Worm (Caenorhabditis elegans): ENCODE data around the gene spl-2.

spl-2 gene

DNA sequence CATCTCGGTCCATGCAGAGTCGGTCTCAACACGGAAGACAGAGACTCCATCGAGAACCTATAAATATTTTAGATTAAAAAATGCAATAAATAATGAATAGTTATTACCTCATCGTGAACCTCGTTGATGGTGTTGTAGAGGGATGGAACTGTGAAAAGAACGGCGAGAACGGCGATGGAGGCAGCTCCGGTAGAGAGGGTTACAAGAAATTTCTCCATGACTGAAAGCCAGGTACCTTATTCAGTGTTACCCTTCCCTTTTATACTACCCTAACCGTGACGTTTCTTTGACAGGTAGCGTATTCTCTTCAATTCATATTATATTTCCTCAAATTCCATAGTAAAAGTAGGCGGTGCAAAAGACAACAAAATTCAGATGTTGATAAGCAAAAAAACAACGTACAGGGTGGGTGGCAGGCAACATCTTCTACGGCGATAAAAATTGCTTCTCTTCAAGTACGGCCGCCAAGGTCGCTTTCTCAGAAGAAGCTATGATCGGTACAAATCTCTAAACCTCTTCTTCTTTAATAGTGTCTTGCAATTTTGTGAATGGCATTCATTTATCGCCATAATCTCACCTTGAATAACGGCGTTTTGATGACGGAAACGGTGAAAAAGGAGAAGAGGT is 18.5 kb upstream of the spl-2 start, which contains the start of gene col-10:
Gene col-10 (minus strand): TSS at position 235 of the 627 bp plus-strand sequence.
- TF ChIP-seq C04F5.9 (tag; optimal IDR thresholded peaks at IDR 0.05) (no peak), lin-39 (tag; optimal IDR thresholded peaks at IDR 0.05) (no peak), irx-1 (tag; optimal IDR thresholded peaks at IDR 0.05) (no peak), lin-14 (GFP tag; optimal IDR thresholded peaks at IDR 0.05) (peak; percentile 91), ztf-4 (tag; optimal IDR thresholded peaks at IDR 0.05) (peak; percentile 29), xbp-1 (tag; optimal IDR thresholded peaks at IDR 0.05) (peak; percentile 23), fkh-10 (GFP tag; optimal IDR thresholded peaks at IDR 0.05) (no peak), nhr-71 (tag; optimal IDR thresholded peaks at IDR 0.05) (peak; percentile 71), Y116A8C.19 (tag; optimal IDR thresholded peaks at IDR 0.05; ENCODE audit: borderline replicate concordance) (no peak), C34B4.2 (tag; optimal IDR thresholded peaks at IDR 0.05) (no peak), nhr-12 (tag; optimal IDR thresholded peaks at IDR 0.05) (no peak), nhr-19 (GFP tag; conservative IDR thresholded peaks at IDR 0.05) (peak; percentile 31; the same call in 1 of the 2 replicates), hlh-17 (GFP tag; optimal IDR thresholded peaks at IDR 0.05; ENCODE audit: borderline replicate concordance) (no peak), unc-62 (GFP tag; optimal IDR thresholded peaks at IDR 0.05) (no peak), nhr-84 (tag; optimal IDR thresholded peaks at IDR 0.05) (no peak), tbx-2 (tag; optimal IDR thresholded peaks at IDR 0.05) (no peak), ceh-63 (GFP tag; optimal IDR thresholded peaks at IDR 0.05) (no peak), snpc-4 (tag; optimal IDR thresholded peaks at IDR 0.05) (no peak), lin-15B (tag; optimal IDR thresholded peaks at IDR 0.05) (no peak), blmp-1 (tag; optimal IDR thresholded peaks at IDR 0.05) (peak; percentile 64), unc-86 (tag; optimal IDR thresholded peaks at IDR 0.05) (no peak), nhr-20 (tag; optimal IDR thresholded peaks at IDR 0.05) (peak; percentile 78), ceh-88 (GFP tag; IDR thresholded peaks at IDR 0.05) (no peak), pax-3 (tag; optimal IDR thresholded peaks at IDR 0.05) (no peak), nhr-76 (tag; optimal IDR thresholded peaks at IDR 0.05) (no peak), grh-1 (GFP tag; IDR thresholded peaks at IDR 0.05) (peak; percentile 18; the same call in 1 of the 2 replicates), isw-1 (GFP tag; IDR thresholded peaks at IDR 0.05) (no peak), elt-2 (tag; optimal IDR thresholded peaks at IDR 0.05) (no peak), mep-1 (tag; optimal IDR thresholded peaks at IDR 0.05) (peak; percentile 26), C16A3.4 (tag; optimal IDR thresholded peaks at IDR 0.05) (no peak), nhr-90 (tag; optimal IDR thresholded peaks at IDR 0.05; ENCODE audit: poor library complexity) (peak; percentile 62), ceh-82 (tag; optimal IDR thresholded peaks at IDR 0.05) (no peak), hlh-4 (tag; optimal IDR thresholded peaks at IDR 0.05) (no peak), nhr-85 (tag) (peak; percentile 98), nhr-237 (tag; optimal IDR thresholded peaks at IDR 0.05) (no peak), snu-23 (GFP tag; optimal IDR thresholded peaks at IDR 0.05) (peak; percentile 74), fos-1 (tag; optimal IDR thresholded peaks at IDR 0.05) (no peak), ceh-90 (tag; optimal IDR thresholded peaks at IDR 0.05) (no peak), elt-3 (tag; optimal IDR thresholded peaks at IDR 0.05) (peak in 4 of 6 experiments; percentile 40 to 82 (median 62)), pag-3 (tag; optimal IDR thresholded peaks at IDR 0.05; ENCODE audit: borderline replicate concordance, insufficient read depth) (peak; percentile 60), ztf-11 (tag; optimal IDR thresholded peaks at IDR 0.05) (no peak), aha-1 (tag; optimal IDR thresholded peaks at IDR 0.05) (no peak), unc-130 (tag; optimal IDR thresholded peaks at IDR 0.05) (no peak), hpl-2 (GFP tag; optimal IDR thresholded peaks at IDR 0.05) (no peak), ets-5 (GFP tag; IDR thresholded peaks at IDR 0.05) (no peak), lsy-2 (tag; optimal IDR thresholded peaks at IDR 0.05) (peak in 1 of 2 experiments; percentile 7), zag-1 (tag; optimal IDR thresholded peaks at IDR 0.05) (no peak), mdl-1 (tag; optimal IDR thresholded peaks at IDR 0.05) (no peak), nhr-47 (tag; optimal IDR thresholded peaks at IDR 0.05) (peak; percentile 34), sox-4 (tag; optimal IDR thresholded peaks at IDR 0.05) (no peak), tlp-1 (tag; optimal IDR thresholded peaks at IDR 0.05) (no peak), efl-1 (optimal IDR thresholded peaks at IDR 0.05) (no peak), efl-1 (GFP tag; optimal IDR thresholded peaks at IDR 0.05 in 1 of 2) (no peak), ama-1 (optimal IDR thresholded peaks at IDR 0.05) (peak; percentile 81)

All from whole organism, L1 larva.